Worm (Caenorhabditis elegans) whole organism, young adult: ENCODE results near the gene kcc-2.

ENCODE experiments used
- F22D6.2 ChIP-seq: sonication (generic microtip); optimal IDR thresholded peaks from 2 replicates; lab custom pipeline; 2016; ENCODE audit warnings: mild to moderate bottlenecking, missing genetic modification characterization, missing compliant biosample characterization
- F57A8.1 ChIP-seq: fragments of 200-800 bp; sonication (Bioruptor generic); optimal IDR thresholded peaks from 2 replicates; lab custom pipeline; 2018; ENCODE audit warnings: mild to moderate bottlenecking, missing genetic modification characterization, moderate library complexity, missing compliant biosample characterization
- ama-1 ChIP-seq, 3 experiments: fragments of 150-350 bp in 1 of 3; sonication (generic microtip) in 2 of 3; optimal IDR thresholded peaks; 2 replicates each; lab custom pipeline; 2014 to 2018; ENCODE audit warnings: missing biosample characterization in 2 of 3, missing genetic modification characterization in 2 of 3, missing genetic modification reagents in 2 of 3
- ceh-79 ChIP-seq: sonication (generic microtip); optimal IDR thresholded peaks from 2 replicates; lab custom pipeline; 2017; ENCODE audit warnings: mild to moderate bottlenecking, missing genetic modification characterization, missing compliant biosample characterization
- nfya-1 ChIP-seq: sonication (generic microtip); optimal IDR thresholded peaks from 2 replicates; lab custom pipeline; 2017; ENCODE audit warnings: antibody characterized with exemption, missing compliant biosample characterization, missing genetic modification characterization, borderline replicate concordance; ENCODE audit not compliant: insufficient read depth
- pha-4 ChIP-seq: fragments of 150-350 bp; sonication (generic microtip); optimal IDR thresholded peaks from 2 replicates; lab custom pipeline; 2014; ENCODE audit warnings: missing biosample characterization, missing genetic modification reagents, missing genetic modification characterization
- rpc-1 ChIP-seq, 2 experiments: fragments of 150-350 bp in 1 of 2; sonication (generic microtip) in 1 of 2; optimal IDR thresholded peaks; 2 replicates each; lab custom pipeline; 2014 to 2018; ENCODE audit warnings: missing biosample characterization in 1 of 2, missing genetic modification characterization in 1 of 2, missing genetic modification reagents in 1 of 2, missing genotype in 1 of 2
- snpc-1.3 ChIP-seq: sonication (generic microtip); optimal IDR thresholded peaks from 2 replicates; lab custom pipeline; 2017; ENCODE audit warnings: missing genetic modification characterization, mild to moderate bottlenecking, missing compliant biosample characterization, antibody characterized with exemption, moderate library complexity, missing genotype, missing genetic modification reagents; ENCODE audit not compliant: insufficient read depth
- somi-1 ChIP-seq: fragments of 200-800 bp; sonication (Bioruptor generic); optimal IDR thresholded peaks from 2 replicates; lab custom pipeline; 2018; ENCODE audit warnings: mild to moderate bottlenecking, missing genetic modification characterization, missing compliant biosample characterization

DNA sequence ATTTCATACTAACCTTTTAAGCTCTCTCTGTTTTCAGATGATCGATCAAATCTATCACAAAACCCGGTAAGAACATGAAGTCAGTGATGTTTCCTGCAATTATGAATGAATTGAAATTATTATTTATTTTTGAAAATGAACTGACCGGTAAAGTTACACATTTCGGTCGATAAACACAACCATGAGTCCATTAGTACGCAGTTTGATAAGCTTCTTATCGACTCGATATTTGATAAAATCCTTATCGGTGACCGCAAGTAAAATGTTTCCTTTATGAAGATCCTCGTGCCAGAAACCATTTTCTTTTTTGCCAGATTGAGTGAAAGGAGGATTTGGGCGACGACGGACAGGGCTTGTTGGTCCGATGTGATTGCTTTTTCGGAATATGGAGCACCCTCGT is 45.7 kb downstream of the kcc-2 start:
- no peak for TF ChIP-seq F57A8.1 (GFP tag; lab: Kevin White, UChicago)
- no peak for TF ChIP-seq ama-1 (optimal IDR thresholded peaks at IDR 0.05; lab: Kevin White, UChicago)
- TF ChIP-seq ama-1 (GFP tag; optimal IDR thresholded peaks at IDR 0.05; lab: Kevin White, UChicago) = no peak
- TF ChIP-seq nfya-1 (tag; lab: Kevin White, UChicago) = no peak
- TF ChIP-seq rpc-1 (optimal IDR thresholded peaks at IDR 0.05; lab: Kevin White, UChicago) = no peak
- no peak for TF ChIP-seq rpc-1 (tag; optimal IDR thresholded peaks at IDR 0.05; lab: Kevin White, UChicago)
- TF ChIP-seq F22D6.2 (tag; lab: Kevin White, UChicago) = no peak
- no peak for TF ChIP-seq snpc-1.3 (tag; lab: Kevin White, UChicago)
- TF ChIP-seq ceh-79 (tag; lab: Kevin White, UChicago) = no peak
- TF ChIP-seq pha-4 (tag; lab: Kevin White, UChicago) = no peak
- no peak for TF ChIP-seq somi-1 (GFP tag; lab: Kevin White, UChicago)
